Worm (Caenorhabditis elegans) whole organism, midembryonic: ENCODE data around the gene sip-1.

Source experiments
- T22C8.4 ChIP-seq: fragments of 200-800 bp; sonication (Bioruptor generic); IDR thresholded peaks from 2 replicates; pipeline ENCODE4 v1.3.6; 2022; ENCODE audit warnings: missing genetic modification characterization, missing compliant biosample characterization
- cog-1 ChIP-seq: sonication (generic microtip); optimal IDR thresholded peaks from 2 replicates; lab custom pipeline; 2016; ENCODE audit warnings: missing genetic modification characterization, missing compliant biosample characterization
- flt-1 ChIP-seq: fragments of 200-800 bp; sonication (Bioruptor generic); IDR thresholded peaks from 2 replicates; pipeline ENCODE4 v1.3.6; 2022; ENCODE audit warnings: missing genetic modification characterization, missing compliant biosample characterization
- med-1 ChIP-seq: sonication (generic microtip); optimal IDR thresholded peaks from 2 replicates; lab custom pipeline; 2017; ENCODE audit warnings: missing genetic modification characterization, mild to moderate bottlenecking, missing compliant biosample characterization, antibody characterized with exemption, missing genetic modification reagents; ENCODE audit not compliant: insufficient read depth
- ref-1 ChIP-seq: fragments of 200-800 bp; sonication (Bioruptor generic); conservative IDR thresholded peaks from 2 replicates; pipeline ENCODE4 v1.3.6; 2022; ENCODE audit warnings: missing genetic modification reagents, missing genetic modification characterization, missing compliant biosample characterization
- tab-1 ChIP-seq: fragments of 200-800 bp; sonication (Bioruptor generic); IDR thresholded peaks from 2 replicates; pipeline ENCODE4 v1.3.6; 2022; ENCODE audit warnings: missing genetic modification characterization, missing compliant biosample characterization
- ztf-23 ChIP-seq: fragments of 200-800 bp; sonication (Bioruptor generic); IDR thresholded peaks from 2 replicates; pipeline ENCODE4 v1.3.6; 2022; ENCODE audit warnings: missing genetic modification reagents, missing genetic modification characterization, missing compliant biosample characterization
- ztf-29 ChIP-seq: fragments of 200-800 bp; sonication (Bioruptor generic); IDR thresholded peaks from 2 replicates; pipeline ENCODE4 v1.3.6; 2022; ENCODE audit warnings: missing genetic modification reagents, missing genetic modification characterization, missing compliant biosample characterization

- TF ChIP-seq ztf-29 (GFP tag; lab: Robert Waterston, UW): no peak
- TF ChIP-seq flt-1 (GFP tag; lab: Robert Waterston, UW): no peak
- TF ChIP-seq ztf-23 (GFP tag; lab: Robert Waterston, UW): no peak
- TF ChIP-seq ref-1 (GFP tag; lab: Robert Waterston, UW): no peak
- TF ChIP-seq T22C8.4 (GFP tag; lab: Robert Waterston, UW): no peak
- no peak for TF ChIP-seq med-1
- no peak for TF ChIP-seq cog-1
- TF ChIP-seq tab-1 (GFP tag; lab: Robert Waterston, UW): no peak
These were observed 42.9 kb downstream of the sip-1 start for ce11 chrIII:10463653-10464052.
